Worm (Caenorhabditis elegans) whole organism, L1 larva: ENCODE measurements around the gene F08F8.11.

Source experiments
- aha-1 ChIP-seq: fragments of 150-350 bp; optimal IDR thresholded peaks from 2 replicates; lab custom pipeline; 2014; ENCODE audit warnings: missing biosample characterization, missing genetic modification characterization
- isw-1 ChIP-seq: fragments of 200-800 bp; sonication (Bioruptor generic); IDR thresholded peaks from 2 replicates; pipeline ENCODE4 v1.3.6; 2022; ENCODE audit warnings: missing genetic modification characterization, missing compliant biosample characterization
- lin-14 ChIP-seq: fragments of 200-800 bp; sonication (Bioruptor generic); optimal IDR thresholded peaks from 2 replicates; lab custom pipeline; 2018; ENCODE audit warnings: mild to moderate bottlenecking, missing genetic modification characterization, moderate library complexity, missing compliant biosample characterization
- unc-62 ChIP-seq: fragments of 150-350 bp; optimal IDR thresholded peaks from 2 replicates; lab custom pipeline; 2014; ENCODE audit warnings: missing biosample characterization, missing genetic modification reagents, missing genetic modification characterization
- zag-1 ChIP-seq: fragments of 150-350 bp; optimal IDR thresholded peaks from 2 replicates; lab custom pipeline; 2014; ENCODE audit warnings: missing biosample characterization, missing genetic modification characterization

DNA sequence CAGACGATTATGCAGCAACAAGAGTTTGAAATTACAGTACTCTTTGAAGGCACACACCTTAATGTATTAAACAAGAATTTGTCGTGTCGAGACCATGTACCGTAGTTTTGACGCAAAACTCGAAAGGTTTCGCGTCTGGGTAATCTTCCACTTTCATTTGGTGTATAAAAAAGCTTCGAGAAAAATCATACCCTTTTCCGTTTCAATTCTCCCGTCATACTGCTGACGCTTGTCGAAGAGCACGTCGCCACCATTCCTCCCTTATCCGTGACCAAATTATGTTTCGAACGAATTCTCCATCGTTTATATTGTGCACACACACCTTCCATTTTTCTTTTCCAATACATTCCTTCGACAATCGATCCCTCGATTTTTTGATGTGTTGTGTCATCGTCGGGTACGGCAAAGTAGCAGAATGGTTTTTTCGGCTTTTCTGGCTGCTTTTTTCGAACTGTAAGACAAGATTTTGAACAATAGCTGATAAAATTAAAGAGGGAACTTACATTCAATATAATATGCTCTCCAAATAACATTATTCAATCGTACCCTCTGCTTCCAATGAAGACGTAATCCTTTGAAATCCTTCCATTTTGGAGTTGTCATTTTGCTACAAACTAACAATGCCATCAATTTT, 8.2 kb downstream of the F08F8.11 start:
- no peak for TF ChIP-seq aha-1 (tag; lab: Kevin White, UChicago)
- TF ChIP-seq zag-1 (tag; lab: Kevin White, UChicago), result no peak
- no peak for TF ChIP-seq lin-14
- TF ChIP-seq unc-62 (GFP tag; lab: Kevin White, UChicago), result no peak
- TF ChIP-seq isw-1 (GFP tag; lab: Robert Waterston, UW), result no peak
